Worm (Caenorhabditis elegans): Measurements from ENCODE around the gene ZK1127.12.
"Not testable (repeated sequence)": the region's sequence is repeated elsewhere in the genome, so short reads cannot be mapped to it uniquely, and the experiment has no call there.

ce11 chrII:7084021-7084420, 32.1 kb downstream of the ZK1127.12 start, which contains the start of the genes T02G5.14 and T02G5.15:
- not testable (repeated sequence) for TF ChIP-seq F13C5.2 (tag; optimal IDR thresholded peaks at IDR 0.05); ama-1 (optimal IDR thresholded peaks at IDR 0.05); tbx-37 (GFP tag; conservative IDR thresholded peaks at IDR 0.05); hmbx-1 (tag; optimal IDR thresholded peaks at IDR 0.05); ceh-13 (GFP tag; optimal IDR thresholded peaks at IDR 0.05); ceh-36 (tag; optimal IDR thresholded peaks at IDR 0.05); aly-1 (tag; optimal IDR thresholded peaks at IDR 0.05); hmg-4 (GFP tag; optimal IDR thresholded peaks at IDR 0.05); B0310.2 (tag; optimal IDR thresholded peaks at IDR 0.05)

Measured in whole organism, early embryonic.